Worm (Caenorhabditis elegans) whole organism, L4/young adult: ENCODE data around the gene mob-4.

Experiments used
- dao-5 ChIP-seq: sonication (generic microtip); optimal IDR thresholded peaks from 2 replicates; lab custom pipeline; 2016; ENCODE audit warnings: missing genotype, missing genetic modification characterization, moderate library complexity, missing compliant biosample characterization
- him-1 ChIP-seq: sonication (generic microtip); optimal IDR thresholded peaks from 2 replicates; lab custom pipeline; 2016; ENCODE audit warnings: missing genotype, missing genetic modification reagents, missing genetic modification characterization, missing compliant biosample characterization

- TF ChIP-seq dao-5 (tag; lab: Kevin White, UChicago) (no peak), him-1 (tag; lab: Kevin White, UChicago) (no peak)
Measured at ce11 chrIII:8201117-8201516, 23.8 kb upstream of the mob-4 start, which contains the start of gene unc-36.
